Worm (Caenorhabditis elegans) whole organism, young adult: ENCODE data around the gene Y62E10A.6.

Experiments used
- F33H1.4 ChIP-seq: fragments of 200-800 bp; sonication (Bioruptor generic); IDR thresholded peaks from 2 replicates; pipeline ENCODE4 v1.3.6; 2022; ENCODE audit warnings: missing genetic modification reagents, missing genetic modification characterization, missing compliant biosample characterization
- Y53G8AR.9 ChIP-seq: fragments of 200-800 bp; sonication (Bioruptor generic); conservative IDR thresholded peaks from 2 replicates; pipeline ENCODE4 v1.3.6; 2022; ENCODE audit warnings: missing genetic modification reagents, missing genetic modification characterization, missing compliant biosample characterization
- ama-1 ChIP-seq, 3 experiments: fragments of 150-350 bp in 1 of 3; sonication (generic microtip) in 2 of 3; optimal IDR thresholded peaks; 2 replicates each; lab custom pipeline; 2014 to 2018; ENCODE audit warnings: missing biosample characterization in 2 of 3, missing genetic modification characterization in 2 of 3, missing genetic modification reagents in 2 of 3
- dpl-1 ChIP-seq: fragments of 150-350 bp; optimal IDR thresholded peaks from 2 replicates; lab custom pipeline; 2014; ENCODE audit warnings: missing biosample characterization, missing genetic modification reagents, missing genetic modification characterization
- egl-44 ChIP-seq: fragments of 200-800 bp; sonication (Bioruptor generic); IDR thresholded peaks from 2 replicates; pipeline ENCODE4 v1.3.6; 2022; ENCODE audit warnings: missing genetic modification reagents, missing genetic modification characterization, missing compliant biosample characterization
- him-1 ChIP-seq: sonication (generic microtip); optimal IDR thresholded peaks from 2 replicates; lab custom pipeline; 2016; ENCODE audit warnings: missing genotype, missing genetic modification reagents, missing genetic modification characterization, missing compliant biosample characterization
- lin-26 ChIP-seq: fragments of 200-800 bp; sonication (Bioruptor generic); IDR thresholded peaks from 2 replicates; pipeline ENCODE4 v1.3.6; 2022; ENCODE audit warnings: missing genetic modification reagents, missing genetic modification characterization, missing compliant biosample characterization
- sptf-2 ChIP-seq: fragments of 200-800 bp; sonication (Bioruptor generic); optimal IDR thresholded peaks from 2 replicates; lab custom pipeline; 2018; ENCODE audit warnings: mild to moderate bottlenecking, missing genetic modification characterization, missing compliant biosample characterization
- unc-62 ChIP-seq: fragments of 150-350 bp; optimal IDR thresholded peaks from 2 replicates; lab custom pipeline; 2014; ENCODE audit warnings: missing biosample characterization, missing genetic modification reagents, missing genetic modification characterization
- ztf-3 ChIP-seq: fragments of 200-800 bp; sonication (Bioruptor generic); optimal IDR thresholded peaks from 2 replicates; lab custom pipeline; 2018; ENCODE audit warnings: mild to moderate bottlenecking, missing genetic modification characterization, missing compliant biosample characterization

- TF ChIP-seq Y53G8AR.9 (GFP tag; lab: Robert Waterston, UW), result no peak; the same call in 1 of the 2 replicates
- no peak for TF ChIP-seq sptf-2 (GFP tag; lab: Kevin White, UChicago)
- no peak for TF ChIP-seq dpl-1 (GFP tag; lab: Kevin White, UChicago)
- TF ChIP-seq ztf-3 (GFP tag; lab: Kevin White, UChicago), result no peak
- TF ChIP-seq unc-62, result no peak
- TF ChIP-seq lin-26 (GFP tag; lab: Robert Waterston, UW), result no peak
- TF ChIP-seq F33H1.4 (GFP tag; lab: Robert Waterston, UW), result 0 out of 2 replicates have a peak, but pooled peaks have one; percentile 8
- TF ChIP-seq him-1, result peak; percentile 58
- TF ChIP-seq ama-1 (optimal IDR thresholded peaks at IDR 0.05; lab: Kevin White, UChicago), result no peak
- peak in 1 of 2 experiments; percentile 21 for TF ChIP-seq ama-1 (GFP tag; optimal IDR thresholded peaks at IDR 0.05; lab: Kevin White, UChicago)
- TF ChIP-seq egl-44 (GFP tag; lab: Robert Waterston, UW), result no peak
Measured at ce11 chrIV:13356005-13356404, 15.8 kb upstream of the Y62E10A.6 start.
